Worm (Caenorhabditis elegans) whole organism, midembryonic: Measurements from ENCODE around the gene C34D4.2.

ENCODE experiments used
- T22C8.4 ChIP-seq: fragments of 200-800 bp; sonication (Bioruptor generic); IDR thresholded peaks from 2 replicates; pipeline ENCODE4 v1.3.6; 2022; ENCODE audit warnings: missing genetic modification characterization, missing compliant biosample characterization
- cog-1 ChIP-seq: sonication (generic microtip); optimal IDR thresholded peaks from 2 replicates; lab custom pipeline; 2016; ENCODE audit warnings: missing genetic modification characterization, missing compliant biosample characterization
- flt-1 ChIP-seq: fragments of 200-800 bp; sonication (Bioruptor generic); IDR thresholded peaks from 2 replicates; pipeline ENCODE4 v1.3.6; 2022; ENCODE audit warnings: missing genetic modification characterization, missing compliant biosample characterization
- klf-2 ChIP-seq: fragments of 200-800 bp; sonication (Bioruptor generic); conservative IDR thresholded peaks from 2 replicates; pipeline ENCODE4 v1.3.6; 2022; ENCODE audit warnings: missing genetic modification reagents, missing genetic modification characterization, missing compliant biosample characterization
- med-1 ChIP-seq: sonication (generic microtip); optimal IDR thresholded peaks from 2 replicates; lab custom pipeline; 2017; ENCODE audit warnings: missing genetic modification characterization, mild to moderate bottlenecking, missing compliant biosample characterization, antibody characterized with exemption, missing genetic modification reagents; ENCODE audit not compliant: insufficient read depth
- ref-1 ChIP-seq: fragments of 200-800 bp; sonication (Bioruptor generic); conservative IDR thresholded peaks from 2 replicates; pipeline ENCODE4 v1.3.6; 2022; ENCODE audit warnings: missing genetic modification reagents, missing genetic modification characterization, missing compliant biosample characterization
- tab-1 ChIP-seq: fragments of 200-800 bp; sonication (Bioruptor generic); IDR thresholded peaks from 2 replicates; pipeline ENCODE4 v1.3.6; 2022; ENCODE audit warnings: missing genetic modification characterization, missing compliant biosample characterization
- ztf-23 ChIP-seq: fragments of 200-800 bp; sonication (Bioruptor generic); IDR thresholded peaks from 2 replicates; pipeline ENCODE4 v1.3.6; 2022; ENCODE audit warnings: missing genetic modification reagents, missing genetic modification characterization, missing compliant biosample characterization
- ztf-29 ChIP-seq: fragments of 200-800 bp; sonication (Bioruptor generic); IDR thresholded peaks from 2 replicates; pipeline ENCODE4 v1.3.6; 2022; ENCODE audit warnings: missing genetic modification reagents, missing genetic modification characterization, missing compliant biosample characterization

DNA sequence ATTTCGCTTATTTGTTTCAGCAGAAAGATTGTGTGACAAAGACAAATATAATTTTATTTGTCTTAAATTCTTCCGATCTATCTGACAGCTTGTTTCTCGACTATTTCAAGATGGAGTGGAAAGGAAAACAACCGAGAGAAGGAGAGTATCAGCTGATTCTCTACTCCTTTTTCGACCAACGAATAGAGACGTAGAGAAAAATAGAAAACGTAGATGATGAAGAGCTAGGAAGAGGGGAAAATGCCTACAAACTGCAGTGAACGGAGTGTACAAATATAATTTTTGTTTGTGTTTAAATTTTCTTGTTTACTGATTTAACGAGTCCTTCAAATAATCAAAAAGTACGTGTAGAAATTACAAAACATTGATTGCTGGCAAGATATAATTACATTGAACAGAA is 6.7 kb upstream of the C34D4.2 start:
- TF ChIP-seq ztf-29 (GFP tag; lab: Robert Waterston, UW) (no peak), med-1 (GFP tag; lab: Kevin White, UChicago) (no peak), tab-1 (GFP tag; lab: Robert Waterston, UW) (no peak), ref-1 (GFP tag; lab: Robert Waterston, UW) (no peak), flt-1 (GFP tag; lab: Robert Waterston, UW) (no peak), ztf-23 (GFP tag; lab: Robert Waterston, UW) (no peak), T22C8.4 (GFP tag; lab: Robert Waterston, UW) (no peak), klf-2 (GFP tag; lab: Robert Waterston, UW) (no peak), cog-1 (no peak)
